Worm (Caenorhabditis elegans) whole organism, late embryonic: ENCODE measurements around the gene gba-1.

Experiments
- C08G9.2 ChIP-seq: sonication (generic microtip); optimal IDR thresholded peaks from 2 replicates; lab custom pipeline; 2016; ENCODE audit warnings: mild to moderate bottlenecking, missing genetic modification characterization, moderate library complexity, missing compliant biosample characterization
- K02D7.2 ChIP-seq: sonication (generic microtip); optimal IDR thresholded peaks from 2 replicates; lab custom pipeline; 2017; ENCODE audit warnings: mild to moderate bottlenecking, missing genetic modification characterization, missing compliant biosample characterization
- ahr-1 ChIP-seq: sonication (generic microtip); optimal IDR thresholded peaks from 2 replicates; lab custom pipeline; 2016; ENCODE audit warnings: missing genetic modification characterization, missing compliant biosample characterization
- ceh-14 ChIP-seq: sonication (generic microtip); optimal IDR thresholded peaks from 2 replicates; lab custom pipeline; 2016; ENCODE audit warnings: missing genotype, missing genetic modification characterization, missing compliant biosample characterization
- ceh-18 ChIP-seq: sonication (generic microtip); optimal IDR thresholded peaks from 2 replicates; lab custom pipeline; 2016; ENCODE audit warnings: missing genetic modification characterization, missing compliant biosample characterization
- ceh-30 ChIP-seq: fragments of 150-350 bp; optimal IDR thresholded peaks from 2 replicates; lab custom pipeline; 2014; ENCODE audit warnings: missing biosample characterization, missing genetic modification characterization
- ceh-31 ChIP-seq: sonication (generic microtip); optimal IDR thresholded peaks from 2 replicates; lab custom pipeline; 2016; ENCODE audit warnings: missing genetic modification characterization, missing compliant biosample characterization
- ceh-34 ChIP-seq: sonication (generic microtip); optimal IDR thresholded peaks from 2 replicates; lab custom pipeline; 2016; ENCODE audit warnings: mild to moderate bottlenecking, missing genetic modification characterization, missing compliant biosample characterization
- ceh-48 ChIP-seq: sonication (generic microtip); optimal IDR thresholded peaks from 2 replicates; lab custom pipeline; 2016; ENCODE audit warnings: missing genetic modification characterization, inconsistent platforms, missing compliant biosample characterization
- ceh-6 ChIP-seq: fragments of 200-800 bp; sonication (Bioruptor generic); optimal IDR thresholded peaks from 2 replicates; lab custom pipeline; 2018; ENCODE audit warnings: mild to moderate bottlenecking, missing genetic modification characterization, missing compliant biosample characterization
- che-1 ChIP-seq: sonication (generic microtip); optimal IDR thresholded peaks from 2 replicates; lab custom pipeline; 2016; ENCODE audit warnings: mild to moderate bottlenecking, missing genetic modification characterization, missing compliant biosample characterization
- dve-1 ChIP-seq: sonication (generic microtip); optimal IDR thresholded peaks from 2 replicates; lab custom pipeline; 2017; ENCODE audit warnings: antibody characterized with exemption, mild to moderate bottlenecking, missing genetic modification characterization, missing compliant biosample characterization
- elt-2 ChIP-seq: sonication (generic microtip); optimal IDR thresholded peaks from 2 replicates; lab custom pipeline; 2016; ENCODE audit warnings: missing genetic modification reagents, missing genetic modification characterization, missing compliant biosample characterization
- elt-4 ChIP-seq: sonication (generic microtip); optimal IDR thresholded peaks from 2 replicates; lab custom pipeline; 2016; ENCODE audit warnings: missing genetic modification characterization, missing compliant biosample characterization
- fkh-10 ChIP-seq: fragments of 150-350 bp; optimal IDR thresholded peaks from 2 replicates; lab custom pipeline; 2014; ENCODE audit warnings: missing biosample characterization, missing genetic modification reagents, missing genetic modification characterization
- gmeb-2 ChIP-seq: sonication (generic microtip); optimal IDR thresholded peaks from 2 replicates; lab custom pipeline; 2016; ENCODE audit warnings: missing genetic modification characterization, inconsistent platforms, missing compliant biosample characterization
- hlh-15 ChIP-seq: sonication (generic microtip); optimal IDR thresholded peaks from 2 replicates; lab custom pipeline; 2016; ENCODE audit warnings: missing genetic modification characterization, missing compliant biosample characterization
- hlh-30 ChIP-seq: sonication (generic microtip); optimal IDR thresholded peaks from 2 replicates; lab custom pipeline; 2017; ENCODE audit warnings: antibody characterized with exemption, missing genetic modification characterization, missing compliant biosample characterization; ENCODE audit not compliant: insufficient read depth
- lim-6 ChIP-seq: sonication (generic microtip); optimal IDR thresholded peaks from 2 replicates; lab custom pipeline; 2016; ENCODE audit warnings: missing genetic modification characterization, missing compliant biosample characterization
- lin-11 ChIP-seq: fragments of 200-800 bp; sonication (Bioruptor generic); optimal IDR thresholded peaks from 2 replicates; lab custom pipeline; 2018; ENCODE audit warnings: mild to moderate bottlenecking, missing genetic modification characterization, missing compliant biosample characterization
- nfya-1 ChIP-seq: sonication (generic microtip); optimal IDR thresholded peaks from 2 replicates; lab custom pipeline; 2017; ENCODE audit warnings: missing genetic modification characterization, mild to moderate bottlenecking, missing compliant biosample characterization, antibody characterized with exemption, moderate library complexity
- nhr-232 ChIP-seq: sonication (generic microtip); optimal IDR thresholded peaks from 2 replicates; lab custom pipeline; 2016; ENCODE audit warnings: missing genetic modification characterization, missing compliant biosample characterization
- pag-3 ChIP-seq: sonication (generic microtip); optimal IDR thresholded peaks from 2 replicates; lab custom pipeline; 2016; ENCODE audit warnings: missing compliant biosample characterization, missing genetic modification characterization, borderline replicate concordance
- pha-4 ChIP-seq: fragments of 150-350 bp; optimal IDR thresholded peaks from 2 replicates; lab custom pipeline; 2018; ENCODE audit warnings: missing biosample characterization, missing genetic modification reagents, missing genetic modification characterization
- pros-1 ChIP-seq: fragments of 150-350 bp; optimal IDR thresholded peaks from 2 replicates; lab custom pipeline; 2014; ENCODE audit warnings: missing biosample characterization, missing genetic modification reagents, missing genetic modification characterization
- ref-2 ChIP-seq: sonication (generic microtip); optimal IDR thresholded peaks from 2 replicates; lab custom pipeline; 2016; ENCODE audit warnings: missing genetic modification characterization, missing compliant biosample characterization
- rnt-1 ChIP-seq: sonication (generic microtip); optimal IDR thresholded peaks from 2 replicates; lab custom pipeline; 2016; ENCODE audit warnings: missing genetic modification characterization, missing compliant biosample characterization
- sox-2 ChIP-seq: fragments of 200-800 bp; sonication (Bioruptor generic); IDR thresholded peaks from 2 replicates; pipeline ENCODE4 v1.3.6; 2022; ENCODE audit warnings: missing genetic modification reagents, missing genetic modification characterization, missing compliant biosample characterization
- syd-9 ChIP-seq: sonication (generic microtip); optimal IDR thresholded peaks from 2 replicates; lab custom pipeline; 2016; ENCODE audit warnings: mild to moderate bottlenecking, missing genetic modification characterization, moderate library complexity, missing compliant biosample characterization
- tbx-2 ChIP-seq: sonication (generic microtip); optimal IDR thresholded peaks from 2 replicates; lab custom pipeline; 2016; ENCODE audit warnings: missing genetic modification characterization, missing compliant biosample characterization
- ttx-3 ChIP-seq: sonication (generic microtip); optimal IDR thresholded peaks from 2 replicates; lab custom pipeline; 2016; ENCODE audit warnings: missing genetic modification reagents, missing genetic modification characterization, missing compliant biosample characterization
- unc-3 ChIP-seq, 2 experiments: fragments of 200-800 bp in 1 of 2; sonication (Bioruptor generic) in 1 of 2; sonication (generic microtip) in 1 of 2; conservative IDR thresholded peaks in 1 of 2; optimal IDR thresholded peaks in 1 of 2; 2 replicates each; pipeline versions ENCODE4 v1.3.6 to Lab custom; 2016 to 2022; ENCODE audit warnings: missing compliant biosample characterization in 2 of 2, missing genetic modification characterization in 2 of 2, missing genetic modification reagents in 1 of 2
- unc-42 ChIP-seq: sonication (generic microtip); optimal IDR thresholded peaks from 2 replicates; lab custom pipeline; 2016; ENCODE audit warnings: missing genotype, missing genetic modification characterization, missing compliant biosample characterization
- unc-55 ChIP-seq: sonication (generic microtip); optimal IDR thresholded peaks from 2 replicates; lab custom pipeline; 2017; ENCODE audit warnings: missing biosample characterization, missing genetic modification reagents, missing genetic modification characterization
- zip-5 ChIP-seq: sonication (generic microtip); optimal IDR thresholded peaks from 2 replicates; lab custom pipeline; 2016; ENCODE audit warnings: missing genetic modification characterization, missing compliant biosample characterization

Gene gba-1

DNA sequence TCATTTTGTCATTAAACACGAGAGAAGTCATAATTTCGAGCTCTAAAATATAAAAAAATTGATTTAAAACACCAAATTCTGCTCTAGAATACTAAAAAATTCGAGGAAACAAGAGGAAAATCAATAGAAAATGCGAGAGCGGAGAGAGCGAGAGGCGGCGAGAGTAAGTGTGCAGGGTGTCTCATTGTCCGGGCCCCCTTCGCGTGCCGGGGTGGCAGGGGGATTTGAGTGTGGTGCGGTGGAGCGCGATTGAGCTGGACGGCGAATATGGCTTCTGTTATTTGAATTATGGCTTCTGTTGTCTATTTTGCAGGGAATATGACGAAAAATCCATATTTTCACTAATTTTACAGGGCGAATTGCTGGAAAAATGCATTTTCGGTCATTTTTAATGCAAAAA lies 43.3 kb downstream of the gba-1 start, which contains the start of gene Y59C2A.3:
Y59C2A.3 (minus strand) TSS at position 42 of the 400 bp plus-strand sequence.
- TF ChIP-seq pros-1 (tag; lab: Kevin White, UChicago) (peak; percentile 16), ceh-34 (tag; lab: Kevin White, UChicago) (peak; percentile 35), syd-9 (tag; lab: Kevin White, UChicago) (peak; percentile 28), ceh-18 (tag; lab: Kevin White, UChicago) (peak; percentile 20), rnt-1 (tag; lab: Kevin White, UChicago) (peak; percentile 47), ceh-31 (peak; percentile 61), ref-2 (tag; lab: Kevin White, UChicago) (peak; percentile 48), dve-1 (tag; lab: Kevin White, UChicago) (peak; percentile 32), fkh-10 (GFP tag; lab: Kevin White, UChicago) (no peak), nfya-1 (tag; lab: Kevin White, UChicago) (peak; percentile 61), lim-6 (tag; lab: Kevin White, UChicago) (no peak), tbx-2 (peak; percentile 56), ceh-48 (tag; lab: Kevin White, UChicago) (peak; percentile 85), sox-2 (GFP tag; lab: Robert Waterston, UW) (peak; percentile 29), unc-42 (peak; percentile 58), ceh-14 (peak; percentile 24), ceh-6 (GFP tag; lab: Kevin White, UChicago) (no peak), elt-4 (tag; lab: Kevin White, UChicago) (no peak), C08G9.2 (tag; lab: Kevin White, UChicago) (peak; percentile 2), hlh-15 (tag; lab: Kevin White, UChicago) (no peak), hlh-30 (peak; percentile 38), unc-55 (GFP tag; lab: Kevin White, UChicago) (peak; percentile 35)

DNA sequence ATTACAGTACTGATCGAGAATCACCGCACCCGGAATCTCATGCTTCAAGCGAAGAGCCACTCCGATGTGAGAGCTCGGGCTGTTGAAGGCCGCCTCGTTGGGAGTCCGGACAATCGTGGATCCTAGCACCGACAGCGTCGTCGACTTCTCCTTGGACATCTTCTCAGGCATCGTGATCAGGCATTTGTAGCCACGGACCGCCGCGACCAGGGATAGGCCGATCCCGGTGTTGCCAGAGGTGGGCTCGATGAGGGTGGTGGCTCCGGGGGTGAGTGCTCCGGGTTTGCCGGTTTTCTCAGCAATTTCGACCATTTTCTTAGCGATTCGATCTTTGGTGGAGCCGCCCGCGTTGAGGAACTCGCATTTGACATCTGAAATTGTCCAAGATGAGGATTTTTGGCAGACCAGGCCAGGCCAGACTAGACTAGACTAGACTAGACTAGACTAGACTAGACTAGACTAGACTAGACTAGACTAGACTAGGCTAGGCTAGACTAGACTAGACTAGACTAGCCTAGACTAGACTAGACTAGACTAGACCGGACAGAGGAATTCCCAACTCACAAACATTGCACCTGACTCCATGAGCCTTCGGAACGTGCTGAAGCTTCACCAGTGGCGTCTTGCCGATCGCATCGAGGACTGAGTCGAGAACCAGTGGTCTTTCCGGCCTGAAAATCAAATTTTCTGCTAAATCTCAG lies 44.8 kb downstream of the gba-1 start:
- no peak for TF ChIP-seq unc-55 (GFP tag; lab: Kevin White, UChicago)
- peak; percentile 100 for TF ChIP-seq ceh-30
- TF ChIP-seq, all 69 proteins: peak for 1

- TF ChIP-seq tbx-2 (no peak), ttx-3 (tag; lab: Kevin White, UChicago) (no peak), ceh-14 (no peak), lin-11 (tag; lab: Kevin White, UChicago) (no peak), gmeb-2 (no peak), elt-2 (tag; lab: Kevin White, UChicago) (no peak), che-1 (tag; lab: Kevin White, UChicago) (no peak)
- TF ChIP-seq, all 69 proteins: peak for 0
Observed at ce11 chrII:2223467-2223866, 46.9 kb downstream of the gba-1 start, which contains the start of gene cbs-2. cbs-2 (minus strand) TSS chrII:2223567.

ce11 chrII:2225608-2226007 lies 49.1 kb downstream of the gba-1 start, which contains the start of gene F54A3.5:
F54A3.5 (minus strand) TSS chrII:2225708.
- TF ChIP-seq lim-6 (tag; lab: Kevin White, UChicago) (no peak), ahr-1 (tag; lab: Kevin White, UChicago) (no peak)
- TF ChIP-seq, all 69 proteins: peak for 0

DNA sequence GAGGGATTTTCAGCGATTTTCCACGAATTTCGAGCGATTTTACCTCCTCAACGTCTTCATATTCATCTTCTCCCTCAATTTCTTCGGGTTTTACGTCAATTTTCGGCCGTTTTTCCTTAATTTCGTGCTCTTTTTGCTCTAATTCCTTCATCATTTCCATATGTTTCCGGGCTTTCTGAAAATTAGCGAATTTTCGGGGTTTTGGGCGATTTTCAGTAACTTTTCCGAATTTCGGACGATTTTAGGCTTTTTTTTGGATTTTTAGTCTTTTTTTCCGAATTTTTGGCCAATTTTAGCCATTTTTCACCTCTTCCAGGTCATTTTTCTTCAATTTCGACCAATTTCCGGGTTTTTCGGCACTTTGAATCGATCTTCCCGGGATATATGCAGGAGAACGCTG lies 53.8 kb downstream of the gba-1 start:
- no peak for TF ChIP-seq pha-4 (tag; lab: Kevin White, UChicago)
- TF ChIP-seq zip-5 (tag; lab: Kevin White, UChicago): no peak
- no peak for TF ChIP-seq sox-2 (GFP tag; lab: Robert Waterston, UW)
- no peak for TF ChIP-seq pros-1 (tag; lab: Kevin White, UChicago)
- no peak for TF ChIP-seq nhr-232 (tag; lab: Kevin White, UChicago)
- TF ChIP-seq rnt-1 (tag; lab: Kevin White, UChicago): no peak
- no peak for TF ChIP-seq gmeb-2
- TF ChIP-seq elt-4 (tag; lab: Kevin White, UChicago): no peak
- no peak for TF ChIP-seq K02D7.2 (tag; lab: Kevin White, UChicago)
- TF ChIP-seq unc-3 (GFP tag; conservative IDR thresholded peaks at IDR 0.05; lab: Robert Waterston, UW): no peak
- TF ChIP-seq unc-3 (tag; optimal IDR thresholded peaks at IDR 0.05; lab: Kevin White, UChicago): no peak
- TF ChIP-seq pag-3 (tag; lab: Kevin White, UChicago): no peak
